Worm (Caenorhabditis elegans) whole organism, L4/young adult: ENCODE data around the gene algn-11.

ENCODE experiments used
- W03F9.2 ChIP-seq: fragments of 150-350 bp; optimal IDR thresholded peaks from 2 replicates; lab custom pipeline; 2014; ENCODE audit warnings: missing biosample characterization, missing genetic modification characterization
- dao-5 ChIP-seq: sonication (generic microtip); optimal IDR thresholded peaks from 2 replicates; lab custom pipeline; 2016; ENCODE audit warnings: missing genotype, missing genetic modification characterization, moderate library complexity, missing compliant biosample characterization
- him-1 ChIP-seq: sonication (generic microtip); optimal IDR thresholded peaks from 2 replicates; lab custom pipeline; 2016; ENCODE audit warnings: missing genotype, missing genetic modification reagents, missing genetic modification characterization, missing compliant biosample characterization

DNA sequence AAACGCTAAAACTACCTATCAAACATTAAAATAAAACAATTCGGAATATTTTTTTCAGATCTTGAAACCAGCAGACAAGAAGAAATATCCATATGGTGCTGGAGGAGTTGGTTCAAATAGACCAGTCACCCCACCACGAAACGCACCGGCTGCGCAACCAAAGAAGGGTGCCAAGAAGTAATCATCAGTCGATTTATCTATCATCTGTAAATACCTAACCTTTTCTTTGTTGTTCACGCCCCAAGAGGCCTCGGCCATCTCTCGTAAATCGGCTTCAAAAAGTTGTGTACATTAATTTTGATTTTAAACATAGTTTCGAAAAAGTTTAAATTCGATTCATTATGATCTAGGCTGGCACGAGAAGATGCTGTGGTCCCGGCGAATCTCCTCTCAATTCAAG, 47.6 kb upstream of the algn-11 start:
- TF ChIP-seq dao-5 (tag; lab: Kevin White, UChicago) (no peak), him-1 (tag; lab: Kevin White, UChicago) (no peak), W03F9.2 (tag; lab: Kevin White, UChicago) (no peak)
